Fruit fly (Drosophila melanogaster): Measurements from ENCODE around the gene CG43679.

Gene CG43679

DNA sequence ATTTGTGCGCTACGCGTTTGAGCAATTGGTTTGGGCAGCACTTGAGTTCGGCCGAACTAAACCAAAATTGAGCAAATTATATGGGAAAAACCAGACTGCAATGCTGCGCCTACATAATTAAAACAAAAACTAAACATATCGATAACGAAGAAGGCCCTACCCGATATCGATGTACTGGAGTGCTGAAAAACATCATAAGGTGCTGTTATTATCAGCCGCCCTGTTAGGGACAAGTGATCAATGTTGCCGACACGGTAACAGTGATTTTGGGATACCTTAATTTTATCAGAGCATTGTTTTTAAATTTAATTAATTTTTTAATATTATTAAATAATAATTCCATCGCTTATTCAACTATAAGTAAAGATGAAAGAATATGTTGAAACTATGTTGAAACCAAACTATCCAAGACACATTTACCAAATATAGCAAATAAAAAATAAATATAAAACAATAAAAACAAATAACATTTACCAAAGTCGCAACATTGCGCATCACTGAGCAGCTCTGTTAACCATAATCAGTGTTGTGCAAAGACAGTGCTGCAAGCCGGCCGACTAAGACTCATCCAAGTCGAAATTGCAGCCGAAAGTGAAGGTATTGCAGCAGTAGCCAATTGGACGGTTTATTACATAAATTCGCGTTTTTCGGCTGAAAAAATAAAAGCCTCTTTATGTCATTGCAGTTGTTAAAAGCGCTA lies 43.5 kb upstream of the CG43679 start, which contains the start of the genes sstn, Plp and GlyRS:
Gene sstn, minus strand, starts transcription at position 131 of the 700 bp plus-strand sequence.
Gene Plp, minus strand, starts transcription at position 136 of the 700 bp plus-strand sequence.
Gene GlyRS, plus strand, starts transcription at position 554 of the 700 bp plus-strand sequence.
- TF ChIP-seq cnc (optimal IDR thresholded peaks at IDR 0.05) (no peak), toe (GFP tag; optimal IDR thresholded peaks at IDR 0.05) (no peak), CG14711 (tag; optimal IDR thresholded peaks at IDR 0.05) (peak; percentile 60), Mnt (GFP tag; optimal IDR thresholded peaks at IDR 0.05) (peak; percentile 61), Clk (GFP tag; optimal IDR thresholded peaks at IDR 0.05) (no peak), pad (GFP tag; optimal IDR thresholded peaks at IDR 0.05) (peak; percentile 64), CG5204 (GFP tag; optimal IDR thresholded peaks at IDR 0.05) (no peak), Crg-1 (GFP tag; optimal IDR thresholded peaks at IDR 0.05) (peak; percentile 31), Hr96 (GFP tag; optimal IDR thresholded peaks at IDR 0.05) (no peak), CG11617 (GFP tag; optimal IDR thresholded peaks at IDR 0.05) (peak; percentile 57), bab1 (GFP tag; optimal IDR thresholded peaks at IDR 0.05) (peak; percentile 58), ovo (GFP tag; optimal IDR thresholded peaks at IDR 0.05) (peak; percentile 37), cic (GFP tag; optimal IDR thresholded peaks at IDR 0.05) (no peak), CG7045 (GFP tag; optimal IDR thresholded peaks at IDR 0.05) (peak; percentile 36), CG7101 (tag; optimal IDR thresholded peaks at IDR 0.05) (peak; percentile 58), kay (GFP tag; ENCODE audit: borderline replicate concordance) (peak; percentile 81), CG1620 (GFP tag; optimal IDR thresholded peaks at IDR 0.05) (no peak), CG33017 (tag; optimal IDR thresholded peaks at IDR 0.05) (no peak), tj (GFP tag; optimal IDR thresholded peaks at IDR 0.05) (peak; percentile 34), CG12768 (GFP tag; optimal IDR thresholded peaks at IDR 0.05) (peak; percentile 54)

DNA sequence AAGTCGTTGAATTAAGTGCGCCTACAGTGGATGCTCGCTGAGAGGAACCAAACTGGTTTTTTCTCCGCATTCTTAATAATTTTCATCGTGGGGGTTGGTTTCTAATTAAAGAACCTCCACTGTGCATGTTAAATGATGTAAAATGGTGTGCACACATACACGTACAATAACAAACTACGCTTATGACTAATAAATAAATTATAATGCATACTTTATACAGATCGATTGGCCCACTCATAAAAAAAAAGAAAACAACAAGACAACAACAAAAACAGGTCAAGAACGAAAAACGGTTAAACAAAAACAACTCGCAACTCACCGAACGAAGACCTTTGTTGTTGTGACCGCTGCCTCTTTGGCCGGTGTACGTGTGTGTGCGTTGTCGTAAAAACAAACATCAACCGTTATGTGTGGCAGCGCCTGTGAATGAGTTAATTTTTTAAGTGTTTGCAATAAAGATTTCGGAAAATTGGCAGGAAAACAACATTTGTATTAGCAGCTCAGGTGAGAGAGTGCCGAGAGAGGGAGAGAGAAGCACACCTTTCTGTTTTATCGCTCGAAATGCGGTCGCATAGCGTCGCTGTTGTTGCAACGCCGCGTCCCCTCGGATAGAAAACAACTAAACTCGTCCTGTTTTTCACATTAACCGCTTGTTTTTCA lies 42.8 kb upstream of the CG43679 start:
- no peak for TF ChIP-seq Hr96 (GFP tag; optimal IDR thresholded peaks at IDR 0.05)
- TF ChIP-seq Crg-1 (GFP tag; optimal IDR thresholded peaks at IDR 0.05), result no peak
- no peak for TF ChIP-seq toe (GFP tag; optimal IDR thresholded peaks at IDR 0.05)
- peak; percentile 44 for TF ChIP-seq kay (GFP tag; ENCODE audit: borderline replicate concordance)
- no peak for TF ChIP-seq CG5204 (GFP tag; optimal IDR thresholded peaks at IDR 0.05)
- no peak for TF ChIP-seq CG7101 (tag; optimal IDR thresholded peaks at IDR 0.05)
- TF ChIP-seq bab1 (GFP tag; optimal IDR thresholded peaks at IDR 0.05), result peak; percentile 29
- TF ChIP-seq CG12768 (GFP tag; optimal IDR thresholded peaks at IDR 0.05), result peak; percentile 8
- TF ChIP-seq ovo (GFP tag; optimal IDR thresholded peaks at IDR 0.05), result peak; percentile 65

DNA sequence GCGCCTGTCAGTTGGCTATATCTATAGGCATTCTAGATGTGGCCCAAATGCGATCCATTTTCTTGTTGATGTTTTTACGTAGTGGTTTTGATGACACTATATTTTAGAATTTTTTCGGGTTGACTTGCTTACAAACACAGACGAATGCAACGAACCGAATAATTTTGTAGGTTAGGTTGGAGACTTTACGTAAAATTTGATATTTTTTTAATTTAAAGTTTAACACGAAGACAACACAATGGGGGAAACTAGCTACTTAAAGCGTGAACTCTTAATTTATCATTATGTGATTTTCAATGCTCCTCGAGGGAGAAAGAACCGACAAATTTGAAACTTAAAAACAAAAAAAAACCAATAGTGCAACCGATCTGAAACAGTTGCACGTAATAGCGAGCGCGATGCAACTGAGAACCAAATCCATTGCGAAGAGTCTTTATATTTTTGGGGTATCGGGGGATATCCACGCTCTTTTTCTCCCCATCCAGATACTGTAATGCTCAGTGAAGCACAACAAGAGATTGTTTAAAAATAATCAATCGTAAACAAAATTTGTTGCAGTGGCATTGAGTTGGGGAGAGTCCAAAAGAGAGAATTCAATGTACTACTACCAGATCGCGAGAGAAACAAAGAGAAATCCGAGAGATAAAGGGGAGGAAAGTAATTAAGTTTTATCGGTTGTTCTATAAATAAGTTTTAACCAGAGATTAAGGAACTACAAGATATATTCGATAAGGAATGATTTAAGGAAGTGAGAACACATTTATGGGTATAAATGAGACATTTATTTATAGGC lies 38.9 kb upstream of the CG43679 start:
- no peak for TF ChIP-seq CG14711 (tag; optimal IDR thresholded peaks at IDR 0.05)
- no peak for TF ChIP-seq bab1 (GFP tag; optimal IDR thresholded peaks at IDR 0.05)
- no peak for TF ChIP-seq Crg-1 (GFP tag; optimal IDR thresholded peaks at IDR 0.05)

DNA sequence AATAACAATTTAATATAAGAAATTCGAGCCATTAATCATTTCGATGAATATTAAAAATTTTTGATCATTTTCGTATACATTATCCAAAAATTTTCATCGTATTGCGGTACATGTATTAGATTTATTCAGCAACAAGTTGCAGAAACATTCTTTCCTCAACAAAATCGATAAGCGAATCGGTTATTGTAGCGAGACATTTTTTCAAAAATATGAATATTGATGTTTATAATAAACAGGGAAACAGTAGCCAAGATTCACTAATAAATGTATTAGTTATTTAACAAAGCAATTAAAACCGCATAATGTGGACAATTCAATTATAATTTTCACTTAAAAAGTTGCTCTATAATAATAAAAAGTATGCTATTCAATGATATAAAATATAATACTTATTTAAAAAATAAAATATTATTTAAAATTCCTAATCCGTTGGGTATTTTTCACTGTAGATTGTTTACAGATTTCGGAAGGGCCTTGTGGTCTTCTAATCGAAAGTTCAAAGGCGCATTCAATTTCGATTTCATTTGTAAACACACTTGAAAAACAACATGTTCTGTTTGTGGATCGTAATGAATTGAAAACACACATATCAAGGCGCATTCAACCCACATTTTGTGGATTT lies 38.0 kb upstream of the CG43679 start:
- no peak for TF ChIP-seq pad (GFP tag; optimal IDR thresholded peaks at IDR 0.05)
- TF ChIP-seq Crg-1 (GFP tag; optimal IDR thresholded peaks at IDR 0.05), result no peak
- no peak for TF ChIP-seq CG33017 (tag; optimal IDR thresholded peaks at IDR 0.05)
- TF ChIP-seq toe (GFP tag; optimal IDR thresholded peaks at IDR 0.05), result no peak
- TF ChIP-seq ovo (GFP tag; optimal IDR thresholded peaks at IDR 0.05), result no peak
- TF ChIP-seq CG11617 (GFP tag; optimal IDR thresholded peaks at IDR 0.05), result no peak
- TF ChIP-seq kay (GFP tag; ENCODE audit: borderline replicate concordance), result no peak
- no peak for TF ChIP-seq CG12768 (GFP tag; optimal IDR thresholded peaks at IDR 0.05)
- no peak for TF ChIP-seq tj (GFP tag; optimal IDR thresholded peaks at IDR 0.05)
- no peak for TF ChIP-seq bab1 (GFP tag; optimal IDR thresholded peaks at IDR 0.05)
- no peak for TF ChIP-seq cnc (optimal IDR thresholded peaks at IDR 0.05)
- no peak for TF ChIP-seq CG14711 (tag; optimal IDR thresholded peaks at IDR 0.05)
- no peak for TF ChIP-seq CG7045 (GFP tag; optimal IDR thresholded peaks at IDR 0.05)
- TF ChIP-seq CG1620 (GFP tag; optimal IDR thresholded peaks at IDR 0.05), result no peak
- no peak for TF ChIP-seq Mnt (GFP tag; optimal IDR thresholded peaks at IDR 0.05)
- TF ChIP-seq Clk (GFP tag; optimal IDR thresholded peaks at IDR 0.05), result no peak
- no peak for TF ChIP-seq CG7101 (tag; optimal IDR thresholded peaks at IDR 0.05)
- TF ChIP-seq cic (GFP tag; optimal IDR thresholded peaks at IDR 0.05), result no peak

DNA sequence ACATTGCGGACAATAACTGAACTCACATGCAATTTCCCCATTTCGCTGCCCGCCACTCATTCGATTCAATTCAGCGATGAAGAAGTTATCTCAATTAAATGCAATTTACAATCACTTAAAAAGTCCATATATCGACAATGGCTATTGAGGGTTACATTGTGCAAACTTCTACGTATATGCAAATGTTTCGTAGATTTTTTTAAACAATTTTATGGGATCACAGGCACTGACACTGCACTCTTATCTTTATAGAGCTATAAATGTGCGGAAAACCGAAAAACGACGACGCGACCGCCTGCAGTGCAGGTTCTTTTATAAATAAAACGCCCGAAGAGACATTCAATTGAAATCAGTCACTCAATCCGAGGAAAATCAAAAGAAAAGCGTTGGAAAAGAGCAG lies 37.1 kb upstream of the CG43679 start:
- TF ChIP-seq Hr96 (GFP tag; optimal IDR thresholded peaks at IDR 0.05), result no peak
- no peak for TF ChIP-seq ovo (GFP tag; optimal IDR thresholded peaks at IDR 0.05)
- no peak for TF ChIP-seq CG12768 (GFP tag; optimal IDR thresholded peaks at IDR 0.05)
- TF ChIP-seq kay (GFP tag; ENCODE audit: borderline replicate concordance), result peak; percentile 27

DNA sequence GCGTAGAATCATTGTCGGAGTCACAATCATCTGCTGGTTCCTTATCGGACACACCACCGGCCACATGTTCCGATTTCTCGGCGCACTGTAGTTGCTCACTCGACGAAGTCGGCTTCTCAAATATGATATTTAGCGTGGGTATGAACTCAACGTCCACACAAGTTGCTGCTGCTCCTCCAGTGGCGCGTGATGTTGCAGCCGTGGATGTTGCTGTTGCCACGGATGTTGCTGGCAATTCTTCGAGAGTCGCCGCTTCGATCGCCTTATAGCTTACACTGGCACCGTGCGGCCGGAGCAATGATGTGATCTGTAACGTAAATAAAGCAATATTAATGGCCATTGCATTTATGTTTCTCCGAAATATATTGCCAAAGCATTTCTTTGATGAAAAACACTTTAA lies 33.1 kb upstream of the CG43679 start:
- TF ChIP-seq CG14711 (tag; optimal IDR thresholded peaks at IDR 0.05), result no peak

Data from whole organism, adult.